Worm (Caenorhabditis elegans) whole organism, L3 larva: ENCODE measurements around the gene nhr-35.

Experiments
- lsy-12 ChIP-seq: sonication (generic microtip); optimal IDR thresholded peaks from 2 replicates; lab custom pipeline; 2016; ENCODE audit warnings: mild to moderate bottlenecking, missing genetic modification characterization, missing compliant biosample characterization
- pha-4 ChIP-seq: fragments of 150-350 bp; optimal IDR thresholded peaks from 2 replicates; lab custom pipeline; 2014; ENCODE audit warnings: missing biosample characterization, missing genetic modification reagents, missing genetic modification characterization

DNA sequence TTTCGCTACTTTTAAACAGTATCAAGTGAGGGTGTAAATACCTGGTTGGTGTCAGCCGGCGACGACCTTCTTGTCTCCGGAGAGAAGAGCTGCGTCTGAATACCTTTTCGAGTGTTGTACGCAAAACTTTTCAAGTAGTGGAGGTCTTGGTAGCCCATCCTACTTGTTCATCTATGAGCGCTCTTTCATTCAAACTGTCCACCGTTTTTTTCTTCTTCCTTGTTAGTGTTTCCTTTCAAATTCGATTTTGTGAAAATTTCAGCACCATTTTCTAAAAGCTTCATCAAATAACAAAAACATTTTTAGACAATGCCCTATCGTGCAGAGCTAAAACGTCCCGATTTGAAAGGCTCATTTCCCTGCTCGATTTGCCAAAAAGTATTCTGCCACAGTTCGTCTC lies 21.9 kb downstream of the nhr-35 start, which contains the start of gene ham-2:
- no peak for TF ChIP-seq pha-4 (tag; lab: Kevin White, UChicago)
- no peak for TF ChIP-seq lsy-12
